Fruit fly (Drosophila melanogaster) whole organism, prepupa: ENCODE results near the gene CG43219.
A peak's percentile ranks its signal among the peaks of the same experiment; 100 is the strongest.

ENCODE experiments used
- CG10631 ChIP-seq: fragments of 200-800 bp; sonication (Bioruptor generic); optimal IDR thresholded peaks from 2 replicates; lab custom pipeline; 2016; ENCODE audit warnings: missing biosample characterization, missing genetic modification characterization
- CG10669 ChIP-seq: fragments of 200-800 bp; sonication (Bioruptor generic); optimal IDR thresholded peaks from 3 replicates; lab custom pipeline; 2018; ENCODE audit warnings: missing biosample characterization, mild to moderate bottlenecking, missing genetic modification characterization, moderate library complexity
- CG11294 ChIP-seq: fragments of 200-800 bp; sonication (Bioruptor generic); IDR thresholded peaks from 2 replicates; pipeline ENCODE4 v1.3.6; 2022; ENCODE audit warnings: missing biosample characterization, missing genetic modification characterization
- CG11762 ChIP-seq: fragments of 200-800 bp; sonication (Bioruptor generic); optimal IDR thresholded peaks from 3 replicates; lab custom pipeline; 2016; ENCODE audit warnings: missing biosample characterization, missing genetic modification characterization; ENCODE audit not compliant: insufficient read depth
- CG11902 ChIP-seq: fragments of 200-800 bp; sonication (Bioruptor generic); optimal IDR thresholded peaks from 3 replicates; lab custom pipeline; 2016; ENCODE audit warnings: missing biosample characterization, missing genetic modification characterization
- CG15336 ChIP-seq: fragments of 200-800 bp; sonication (Bioruptor generic); IDR thresholded peaks from 2 replicates; pipeline ENCODE4 v1.3.6; 2022; ENCODE audit warnings: missing biosample characterization, missing genetic modification characterization
- CG1621 ChIP-seq: fragments of 200-800 bp; sonication (Bioruptor generic); optimal IDR thresholded peaks from 3 replicates; lab custom pipeline; 2018; ENCODE audit warnings: missing biosample characterization, mild to moderate bottlenecking, missing genetic modification characterization
- CG3032 ChIP-seq: fragments of 200-800 bp; optimal IDR thresholded peaks from 2 replicates; lab custom pipeline; 2019; ENCODE audit warnings: missing biosample characterization, mild to moderate bottlenecking, missing genetic modification characterization, moderate library complexity
- CG32006 ChIP-seq: fragments of 200-800 bp; sonication (Bioruptor generic); optimal IDR thresholded peaks from 3 replicates; lab custom pipeline; 2017; ENCODE audit warnings: missing biosample characterization, mild to moderate bottlenecking, missing genetic modification characterization
- CG3919 ChIP-seq: fragments of 200-800 bp; sonication (Bioruptor generic); optimal IDR thresholded peaks from 3 replicates; lab custom pipeline; 2016; ENCODE audit warnings: missing biosample characterization, missing genetic modification characterization
- CG6163 ChIP-seq: fragments of 200-800 bp; sonication (Bioruptor generic); IDR thresholded peaks from 3 replicates; pipeline ENCODE4 v1.3.6; 2022; ENCODE audit warnings: missing biosample characterization, missing genetic modification characterization
- CG6276 ChIP-seq: fragments of 200-800 bp; sonication (Bioruptor generic); optimal IDR thresholded peaks from 2 replicates; lab custom pipeline; 2017; ENCODE audit warnings: missing biosample characterization, mild to moderate bottlenecking, missing genetic modification characterization
- CG8119 ChIP-seq: fragments of 200-800 bp; sonication (Bioruptor generic); IDR thresholded peaks from 3 replicates; pipeline ENCODE4 v1.3.6; 2022; ENCODE audit warnings: missing biosample characterization, missing genetic modification characterization
- CG8319 ChIP-seq: fragments of 200-800 bp; sonication (Bioruptor generic); optimal IDR thresholded peaks from 3 replicates; lab custom pipeline; 2016; ENCODE audit warnings: missing biosample characterization, missing genetic modification characterization
- Eip75B ChIP-seq: fragments of 200-800 bp; sonication (Bioruptor generic); optimal IDR thresholded peaks from 3 replicates; lab custom pipeline; 2016; ENCODE audit warnings: missing biosample characterization, missing genetic modification characterization
- Eip78C ChIP-seq: fragments of 200-800 bp; sonication (Bioruptor generic); peaks from one replicate; lab custom pipeline; 2016; ENCODE audit warnings: missing biosample characterization, missing genetic modification characterization
- Eip93F ChIP-seq: fragments of 200-800 bp; sonication (Bioruptor generic); optimal IDR thresholded peaks from 2 replicates; lab custom pipeline; 2016; ENCODE audit warnings: missing biosample characterization, mild to moderate bottlenecking, missing genetic modification characterization
- Ets21C ChIP-seq: fragments of 200-800 bp; sonication (Bioruptor generic); optimal IDR thresholded peaks from 3 replicates; lab custom pipeline; 2016; ENCODE audit warnings: missing biosample characterization, missing genetic modification characterization
- Ets96B ChIP-seq: fragments of 200-800 bp; optimal IDR thresholded peaks from 2 replicates; lab custom pipeline; 2019; ENCODE audit warnings: missing biosample characterization, mild to moderate bottlenecking, missing genetic modification characterization, moderate library complexity
- Hr38 ChIP-seq: sonication (Bioruptor generic); optimal IDR thresholded peaks from 2 replicates; lab custom pipeline; 2016; ENCODE audit warnings: missing biosample characterization, missing genetic modification characterization
- Hr39 ChIP-seq: fragments of 200-800 bp; sonication (Bioruptor generic); optimal IDR thresholded peaks from 2 replicates; lab custom pipeline; 2016; ENCODE audit warnings: missing biosample characterization, missing genetic modification characterization
- Hr4 ChIP-seq: fragments of 200-800 bp; sonication (Bioruptor generic); optimal IDR thresholded peaks from 3 replicates; lab custom pipeline; 2016; ENCODE audit warnings: missing biosample characterization, missing genetic modification characterization
- OdsH ChIP-seq: fragments of 200-800 bp; sonication (Bioruptor generic); optimal IDR thresholded peaks from 3 replicates; lab custom pipeline; 2016; ENCODE audit warnings: missing biosample characterization, missing genetic modification characterization
- Smox ChIP-seq: fragments of 200-800 bp; sonication (Bioruptor generic); optimal IDR thresholded peaks from 3 replicates; lab custom pipeline; 2016; ENCODE audit warnings: missing biosample characterization, missing genetic modification characterization
- Sox102F ChIP-seq: fragments of 200-800 bp; sonication (Bioruptor generic); optimal IDR thresholded peaks from 2 replicates; lab custom pipeline; 2016; ENCODE audit warnings: missing biosample characterization, mild to moderate bottlenecking, missing genetic modification characterization
- Sox15 ChIP-seq: fragments of 200-800 bp; sonication (Bioruptor generic); optimal IDR thresholded peaks from 3 replicates; lab custom pipeline; 2016; ENCODE audit warnings: missing biosample characterization, missing genetic modification characterization
- achi ChIP-seq: fragments of 200-800 bp; sonication (Bioruptor generic); optimal IDR thresholded peaks from 3 replicates; lab custom pipeline; 2016; ENCODE audit warnings: missing biosample characterization, missing genetic modification characterization
- eg ChIP-seq: fragments of 200-800 bp; sonication (Bioruptor generic); IDR thresholded peaks from 3 replicates; pipeline ENCODE4 v1.3.6; 2022; ENCODE audit warnings: missing biosample characterization, missing genetic modification characterization
- esn ChIP-seq: fragments of 200-800 bp; sonication (Bioruptor generic); optimal IDR thresholded peaks from 2 replicates; lab custom pipeline; 2016; ENCODE audit warnings: missing biosample characterization, mild to moderate bottlenecking, missing genetic modification characterization, moderate library complexity
- fd59A ChIP-seq: fragments of 200-800 bp; sonication (Bioruptor generic); optimal IDR thresholded peaks from 2 replicates; lab custom pipeline; 2017; ENCODE audit warnings: missing biosample characterization, mild to moderate bottlenecking, missing genetic modification characterization, missing genetic modification reagents
- fd85E ChIP-seq: fragments of 200-800 bp; sonication (Bioruptor generic); optimal IDR thresholded peaks from 3 replicates; lab custom pipeline; 2016; ENCODE audit warnings: missing biosample characterization, missing genetic modification characterization
- lz ChIP-seq: fragments of 200-800 bp; sonication (Bioruptor generic); optimal IDR thresholded peaks from 3 replicates; lab custom pipeline; 2016; ENCODE audit warnings: missing biosample characterization, missing genetic modification characterization
- net ChIP-seq: fragments of 200-800 bp; sonication (Bioruptor generic); optimal IDR thresholded peaks from 3 replicates; lab custom pipeline; 2016; ENCODE audit warnings: missing biosample characterization, missing genetic modification characterization
- salr ChIP-seq, 2 experiments: fragments of 200-800 bp; sonication (Bioruptor generic); optimal IDR thresholded peaks; 3 replicates each; lab custom pipeline; 2016 to 2018; ENCODE audit warnings: missing biosample characterization in 2 of 2, missing genetic modification characterization in 2 of 2, mild to moderate bottlenecking in 1 of 2
- ss ChIP-seq, 2 experiments: fragments of 200-800 bp; sonication (Bioruptor generic); optimal IDR thresholded peaks; 2 replicates in 1 of 2; 3 replicates in 1 of 2; lab custom pipeline; 2017 to 2018; ENCODE audit warnings: mild to moderate bottlenecking in 2 of 2, missing biosample characterization in 2 of 2, missing genetic modification characterization in 2 of 2, moderate library complexity in 1 of 2
- svp ChIP-seq: fragments of 200-800 bp; sonication (Bioruptor generic); peaks from one replicate; lab custom pipeline; 2016; ENCODE audit warnings: missing biosample characterization, missing genetic modification characterization
- topi ChIP-seq: fragments of 200-800 bp; sonication (Bioruptor generic); optimal IDR thresholded peaks from 3 replicates; lab custom pipeline; 2016; ENCODE audit warnings: missing biosample characterization, missing genetic modification characterization

Gene CG43219

DNA sequence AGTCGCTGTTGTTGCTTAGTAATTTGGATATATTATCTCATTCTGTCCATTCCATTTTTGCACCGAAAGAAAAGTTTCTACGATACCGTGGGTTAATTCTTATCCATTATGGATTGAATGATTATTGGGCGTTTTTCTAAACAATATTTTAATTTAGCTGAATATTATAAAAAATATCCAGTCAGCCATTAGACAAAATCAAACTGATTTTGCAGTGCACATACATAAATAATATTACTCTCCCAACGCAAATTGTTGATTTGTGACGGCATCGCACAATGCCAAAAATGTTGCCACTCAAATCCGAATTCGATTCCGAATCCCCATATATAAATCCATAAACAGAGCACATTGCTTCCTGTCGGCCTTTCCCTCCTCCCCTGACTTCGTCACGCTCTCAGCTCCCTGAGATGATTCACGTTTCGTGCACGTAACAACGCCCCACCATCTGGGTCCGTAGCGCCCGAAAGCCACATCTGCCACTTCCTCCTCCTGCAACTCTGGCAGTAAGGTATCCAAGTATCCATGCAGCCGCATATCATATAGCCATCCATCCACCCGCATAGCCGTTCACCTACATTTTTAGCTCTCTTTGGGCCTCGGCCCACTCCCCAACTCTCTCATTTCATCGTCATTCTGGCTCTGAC, 43.1 kb upstream of the CG43219 start (continued):
- TF ChIP-seq svp (GFP tag; lab: Kevin White, UChicago) (peak; percentile 79), CG32006 (GFP tag; lab: Kevin White, UChicago) (peak; percentile 76), CG8119 (GFP tag; lab: Robert Waterston, UW) (peak; percentile 63), topi (GFP tag; lab: Kevin White, UChicago) (peak; percentile 57), CG10669 (GFP tag; lab: Kevin White, UChicago) (no peak), Hr39 (peak; percentile 64), Ets96B (tag; lab: Kevin White, UChicago) (peak; percentile 29), CG10631 (GFP tag; lab: Kevin White, UChicago) (peak; percentile 48), Eip93F (GFP tag; lab: Kevin White, UChicago) (no peak)

- TF ChIP-seq eg (GFP tag; lab: Robert Waterston, UW): no peak
- TF ChIP-seq Eip78C (GFP tag; lab: Kevin White, UChicago): peak; percentile 29
Observed at dm6 chr3L:21185622-21186021, 34.6 kb upstream of the CG43219 start.

dm6 chr3L:21186487-21186886, 33.7 kb upstream of the CG43219 start:
- no peak for TF ChIP-seq net (GFP tag; lab: Kevin White, UChicago)

- TF ChIP-seq CG3919 (GFP tag; lab: Kevin White, UChicago): no peak
- TF ChIP-seq Eip78C (GFP tag; lab: Kevin White, UChicago): peak; percentile 58
Observed at dm6 chr3L:21192024-21192423, 28.2 kb upstream of the CG43219 start.

dm6 chr3L:21193170-21193569, 27.0 kb upstream of the CG43219 start, which contains the start of gene CG42337:
Gene CG42337 (minus strand): TSS chr3L:21193363.
- TF ChIP-seq CG3919 (GFP tag; lab: Kevin White, UChicago): no peak

- TF ChIP-seq CG10669 (GFP tag; lab: Kevin White, UChicago) (no peak), esn (GFP tag; lab: Kevin White, UChicago) (no peak), salr (GFP tag; optimal IDR thresholded peaks at IDR 0.05; lab: Kevin White, UChicago) (no peak), lz (no peak)
Observed at dm6 chr3L:21194392-21194925, 25.7 kb upstream of the CG43219 start.

DNA sequence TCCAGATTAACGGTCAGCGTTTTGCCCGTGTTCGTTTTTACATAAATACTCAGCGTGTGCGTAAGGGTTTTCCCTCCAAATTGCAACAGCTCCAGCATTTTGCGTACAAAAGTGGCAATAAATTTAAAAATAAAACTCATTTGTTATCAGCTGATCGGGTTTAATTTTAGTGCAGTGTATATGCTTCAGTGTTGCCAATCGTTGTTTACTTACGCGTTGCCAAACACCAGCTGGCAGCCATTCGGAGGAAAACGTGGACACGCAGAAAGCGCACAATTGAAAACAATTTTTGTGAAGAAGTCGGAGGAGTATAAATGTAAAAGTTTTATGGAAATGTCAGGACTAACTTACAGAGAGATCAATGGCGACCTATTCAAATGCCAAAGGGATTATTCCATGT, 23.6 kb upstream of the CG43219 start, which contains the start of the genes Targ3 and park:
Gene Targ3, plus strand, starts transcription at position 269 of the 400 bp plus-strand sequence.
Gene park, minus strand, starts transcription at position 291 of the 400 bp plus-strand sequence.
- TF ChIP-seq CG10669 (GFP tag; lab: Kevin White, UChicago) (no peak), Hr39 (peak; percentile 56), fd59A (GFP tag; lab: Kevin White, UChicago) (no peak), CG11294 (no peak), OdsH (peak; percentile 31), topi (GFP tag; lab: Kevin White, UChicago) (no peak), CG15336 (no peak), Smox (GFP tag; lab: Kevin White, UChicago) (peak; percentile 24), Ets21C (GFP tag; lab: Kevin White, UChicago) (no peak), Sox102F (peak; percentile 30), Hr38 (GFP tag; lab: Kevin White, UChicago) (no peak), Hr4 (GFP tag; lab: Kevin White, UChicago) (peak; percentile 13), fd85E (no peak), ss (GFP tag; optimal IDR thresholded peaks at IDR 0.05; lab: Kevin White, UChicago) (no peak), CG3032 (tag; lab: Kevin White, UChicago) (no peak), CG11902 (GFP tag; lab: Kevin White, UChicago) (no peak), CG11762 (GFP tag; lab: Kevin White, UChicago) (no peak), CG1621 (tag; lab: Kevin White, UChicago) (no peak), CG6163 (peak; percentile 12; the same call in 1 of the 3 replicates), esn (GFP tag; lab: Kevin White, UChicago) (peak; percentile 54), Eip75B (GFP tag; lab: Kevin White, UChicago) (no peak), achi (peak; percentile 22), CG8319 (GFP tag; lab: Kevin White, UChicago) (no peak), CG10631 (GFP tag; lab: Kevin White, UChicago) (peak; percentile 20), CG32006 (GFP tag; lab: Kevin White, UChicago) (peak; percentile 1), CG6276 (GFP tag; lab: Kevin White, UChicago) (no peak), Sox15 (no peak), Eip93F (GFP tag; lab: Kevin White, UChicago) (no peak), net (GFP tag; lab: Kevin White, UChicago) (peak; percentile 31), Ets96B (tag; lab: Kevin White, UChicago) (no peak)
